Fruit fly (Drosophila melanogaster) S2 (cell line): ENCODE measurements around the gene CG6791.

Experiments used
- CG8478 ChIP-seq: fragments of >200 bp; optimal IDR thresholded peaks from 2 replicates; lab custom pipeline; 2018
- CTCF ChIP-seq, 2 experiments: fragments of >200 bp; optimal IDR thresholded peaks; 2 replicates each; lab custom pipeline; 2018

CG6791 gene

dm6 chr3R:11589764-11590358 lies at the start of gene CG6791:
Gene CG6791, minus strand, starts transcription at chr3R:11590146.
- TF ChIP-seq CTCF (optimal IDR thresholded peaks at IDR 0.05; lab: Kevin White, UChicago) (peak; percentile 54 to 61), CG8478 (no peak)

dm6 chr3R:11637586-11637985 lies 47.6 kb upstream of the CG6791 start:
- no peak for TF ChIP-seq CTCF (optimal IDR thresholded peaks at IDR 0.05; lab: Kevin White, UChicago)
- TF ChIP-seq CG8478 = no peak

dm6 chr3R:11628416-11629041 lies 38.6 kb upstream of the CG6791 start, which contains the start of gene CG14712:
Gene CG14712, plus strand, starts transcription at chr3R:11628759.
- no peak for TF ChIP-seq CG8478

- no peak for TF ChIP-seq CTCF (optimal IDR thresholded peaks at IDR 0.05; lab: Kevin White, UChicago)
- TF ChIP-seq CG8478 = no peak
Measured at dm6 chr3R:11626571-11626970, 36.6 kb upstream of the CG6791 start, which contains the start of the genes CG6813 and CG18764. Gene CG6813, minus strand, starts transcription at chr3R:11626638. Gene CG18764, plus strand, starts transcription at chr3R:11626889.

- TF ChIP-seq CTCF (optimal IDR thresholded peaks at IDR 0.05; lab: Kevin White, UChicago) (no peak), CG8478 (no peak)
Measured at dm6 chr3R:11625544-11625943, 35.6 kb upstream of the CG6791 start, which contains the start of gene Zaf1. Gene Zaf1, minus strand, starts transcription at chr3R:11625644.

dm6 chr3R:11623025-11623424 lies 33.1 kb upstream of the CG6791 start, which contains the start of gene CG14711:
Gene CG14711, plus strand, starts transcription at chr3R:11623339.
- TF ChIP-seq CG8478 (no peak), CTCF (optimal IDR thresholded peaks at IDR 0.05; lab: Kevin White, UChicago) (no peak)

dm6 chr3R:11619709-11620409 lies 29.9 kb upstream of the CG6791 start, which contains the start of the genes Jupiter and CG14710:
Gene Jupiter, minus strand, starts transcription at chr3R:11619906.
Gene CG14710, plus strand, starts transcription at chr3R:11620090.
- TF ChIP-seq CTCF (optimal IDR thresholded peaks at IDR 0.05; lab: Kevin White, UChicago) (peak; percentile 31 to 38), CG8478 (no peak)

dm6 chr3R:11618879-11619278 lies 28.9 kb upstream of the CG6791 start:
- TF ChIP-seq CG8478 (no peak), CTCF (optimal IDR thresholded peaks at IDR 0.05; lab: Kevin White, UChicago) (no peak)

- no peak for TF ChIP-seq CG8478
- no peak for TF ChIP-seq CTCF (optimal IDR thresholded peaks at IDR 0.05; lab: Kevin White, UChicago)
Measured at dm6 chr3R:11617849-11618248, 27.9 kb upstream of the CG6791 start.

- TF ChIP-seq CTCF (optimal IDR thresholded peaks at IDR 0.05; lab: Kevin White, UChicago) = no peak
- no peak for TF ChIP-seq CG8478
Measured at dm6 chr3R:11617363-11617762, 27.4 kb upstream of the CG6791 start.

- no peak for TF ChIP-seq CG8478
- no peak for TF ChIP-seq CTCF (optimal IDR thresholded peaks at IDR 0.05; lab: Kevin White, UChicago)
Measured at dm6 chr3R:11616219-11616618, 26.3 kb upstream of the CG6791 start.

- TF ChIP-seq CG8478 (no peak), CTCF (optimal IDR thresholded peaks at IDR 0.05; lab: Kevin White, UChicago) (no peak)
Measured at dm6 chr3R:11615415-11616104, 25.6 kb upstream of the CG6791 start.

- TF ChIP-seq CG8478 (no peak), CTCF (optimal IDR thresholded peaks at IDR 0.05; lab: Kevin White, UChicago) (no peak)
Measured at dm6 chr3R:11614507-11614906, 24.6 kb upstream of the CG6791 start.

- no peak for TF ChIP-seq CTCF (optimal IDR thresholded peaks at IDR 0.05; lab: Kevin White, UChicago)
- no peak for TF ChIP-seq CG8478
Measured at dm6 chr3R:11614107-11614506, 24.2 kb upstream of the CG6791 start.
